Fruit fly (Drosophila melanogaster): ENCODE data around the gene CG3808.
A peak's percentile ranks its signal among the peaks of the same experiment; 100 is the strongest.

DNA sequence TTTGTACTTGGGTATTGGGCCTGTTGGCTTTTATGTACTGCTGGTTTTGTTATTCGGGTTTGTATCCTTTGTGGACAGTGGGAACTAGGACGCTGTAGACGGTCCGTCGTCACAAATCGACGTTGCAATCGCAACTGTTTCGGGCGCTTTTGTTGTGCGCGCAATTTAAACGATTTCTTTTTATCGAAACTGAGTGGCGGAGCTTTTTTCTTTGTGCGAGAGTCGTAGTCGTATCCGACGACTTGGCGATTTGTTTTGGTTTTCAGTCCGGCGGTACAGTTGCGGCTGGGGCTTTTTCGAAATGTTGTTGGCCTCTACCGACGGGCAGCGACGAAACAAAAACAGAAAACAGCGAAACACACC, 4.8 kb downstream of the CG3808 start:
- no peak for TF ChIP-seq CG7101 (tag; optimal IDR thresholded peaks at IDR 0.05)
- TF ChIP-seq CG14711 (tag; optimal IDR thresholded peaks at IDR 0.05), result no peak
- TF ChIP-seq kay (GFP tag; ENCODE audit: borderline replicate concordance), result no peak
- no peak for TF ChIP-seq Hr96 (GFP tag; optimal IDR thresholded peaks at IDR 0.05)
- TF ChIP-seq CG7045 (GFP tag; optimal IDR thresholded peaks at IDR 0.05), result no peak
- no peak for TF ChIP-seq pad (GFP tag; optimal IDR thresholded peaks at IDR 0.05)
- no peak for TF ChIP-seq CG12768 (GFP tag; optimal IDR thresholded peaks at IDR 0.05)
- no peak for TF ChIP-seq CG1620 (GFP tag; optimal IDR thresholded peaks at IDR 0.05)
- TF ChIP-seq CG33017 (tag; optimal IDR thresholded peaks at IDR 0.05), result no peak
- TF ChIP-seq cnc (optimal IDR thresholded peaks at IDR 0.05), result no peak
- TF ChIP-seq toe (GFP tag; optimal IDR thresholded peaks at IDR 0.05), result no peak
- TF ChIP-seq ovo (GFP tag; optimal IDR thresholded peaks at IDR 0.05), result peak; percentile 9
- TF ChIP-seq cic (GFP tag; optimal IDR thresholded peaks at IDR 0.05), result peak; percentile 35
